Worm (Caenorhabditis elegans): ENCODE measurements around the gene R07E5.19.

Gene R07E5.19

ce11 chrIII:4419117-4419978 lies 1.5 kb upstream of the R07E5.19 start, which contains the start of the genes R07E5.7 and cku-80 (continued):
- TF ChIP-seq hlh-4 (tag; optimal IDR thresholded peaks at IDR 0.05), result no peak
- TF ChIP-seq isw-1 (GFP tag; IDR thresholded peaks at IDR 0.05), result peak; percentile 39; the same call in 1 of the 2 replicates
- no peak for TF ChIP-seq nhr-11 (tag; optimal IDR thresholded peaks at IDR 0.05)
- TF ChIP-seq xbp-1 (tag; optimal IDR thresholded peaks at IDR 0.05), result peak; percentile 61
- peak; percentile 51 for TF ChIP-seq blmp-1 (tag; optimal IDR thresholded peaks at IDR 0.05)
- peak; percentile 73 for TF ChIP-seq nhr-47 (tag; optimal IDR thresholded peaks at IDR 0.05)
- TF ChIP-seq nhr-20 (tag; optimal IDR thresholded peaks at IDR 0.05), result peak; percentile 70
- peak; percentile 74 for TF ChIP-seq nhr-19 (GFP tag; conservative IDR thresholded peaks at IDR 0.05)
- TF ChIP-seq unc-30 (tag; optimal IDR thresholded peaks at IDR 0.05), result no peak
- peak; percentile 40 for TF ChIP-seq dsc-1 (tag; optimal IDR thresholded peaks at IDR 0.05)
- peak; percentile 28 for TF ChIP-seq aha-1 (tag; optimal IDR thresholded peaks at IDR 0.05)
- peak; percentile 75 for TF ChIP-seq nhr-85 (tag)
- TF ChIP-seq C34B4.2 (tag; optimal IDR thresholded peaks at IDR 0.05), result no peak
- peak in 2 of 6 experiments; percentile 44 to 47 for TF ChIP-seq elt-3 (tag; optimal IDR thresholded peaks at IDR 0.05)
- TF ChIP-seq efl-1 (optimal IDR thresholded peaks at IDR 0.05), result peak; percentile 66 to 91
- peak; percentile 90 to 99 for TF ChIP-seq efl-1 (GFP tag; optimal IDR thresholded peaks at IDR 0.05 in 1 of 2)
- peak; percentile 24 for TF ChIP-seq nhr-77 (tag; optimal IDR thresholded peaks at IDR 0.05)
- TF ChIP-seq lin-15B (tag; optimal IDR thresholded peaks at IDR 0.05), result peak; percentile 62
- peak; percentile 44 for TF ChIP-seq snpc-4 (tag; optimal IDR thresholded peaks at IDR 0.05)
- peak; percentile 78 for TF ChIP-seq rnt-1 (tag; optimal IDR thresholded peaks at IDR 0.05)
- TF ChIP-seq mdl-1 (tag; optimal IDR thresholded peaks at IDR 0.05), result peak in 1 of 2 experiments; percentile 41
- TF ChIP-seq swsn-7 (tag; optimal IDR thresholded peaks at IDR 0.05), result peak; percentile 54
- TF ChIP-seq unc-86 (tag; optimal IDR thresholded peaks at IDR 0.05), result peak; percentile 46
- TF ChIP-seq dpl-1 (GFP tag; optimal IDR thresholded peaks at IDR 0.05), result peak; percentile 86 to 91 (median 90)

- no peak for TF ChIP-seq tlp-1 (tag; optimal IDR thresholded peaks at IDR 0.05)
- no peak for TF ChIP-seq egl-13 (tag; optimal IDR thresholded peaks at IDR 0.05)
- TF ChIP-seq hpl-2 (GFP tag; optimal IDR thresholded peaks at IDR 0.05), result no peak
- no peak for TF ChIP-seq pqm-1 (tag; optimal IDR thresholded peaks at IDR 0.05)
- no peak for TF ChIP-seq aha-1 (tag; optimal IDR thresholded peaks at IDR 0.05)
- TF ChIP-seq snu-23 (GFP tag; optimal IDR thresholded peaks at IDR 0.05), result no peak
- no peak for TF ChIP-seq elt-3 (tag; optimal IDR thresholded peaks at IDR 0.05)
- TF ChIP-seq swsn-7 (tag; optimal IDR thresholded peaks at IDR 0.05), result no peak
- no peak for TF ChIP-seq hlh-4 (tag; optimal IDR thresholded peaks at IDR 0.05)
Measured at ce11 chrIII:4415135-4415534, 2.7 kb downstream of the R07E5.19 start, which contains the start of gene R07E5.11. R07E5.11 (minus strand) TSS chrIII:4415235.

- peak; percentile 40 to 51 for TF ChIP-seq lsy-2 (tag; optimal IDR thresholded peaks at IDR 0.05)
- TF ChIP-seq zip-4 (GFP tag; optimal IDR thresholded peaks at IDR 0.05), result peak; percentile 53
- TF ChIP-seq tbx-2 (tag; optimal IDR thresholded peaks at IDR 0.05), result peak; percentile 33
- peak; percentile 16 for TF ChIP-seq unc-86 (tag; optimal IDR thresholded peaks at IDR 0.05)
- TF ChIP-seq xbp-1 (tag; optimal IDR thresholded peaks at IDR 0.05), result peak; percentile 51
- peak; percentile 55 for TF ChIP-seq fkh-8 (tag; optimal IDR thresholded peaks at IDR 0.05)
- peak; percentile 17 for TF ChIP-seq elt-2 (tag; optimal IDR thresholded peaks at IDR 0.05)
- TF ChIP-seq F16B12.6 (tag; optimal IDR thresholded peaks at IDR 0.05), result peak; percentile 18
- peak; percentile 4 for TF ChIP-seq ceh-90 (tag; optimal IDR thresholded peaks at IDR 0.05)
- TF ChIP-seq skn-1 (tag; optimal IDR thresholded peaks at IDR 0.05), result peak; percentile 33
- TF ChIP-seq C16A3.4 (tag; optimal IDR thresholded peaks at IDR 0.05), result peak; percentile 47
- TF ChIP-seq irx-1 (tag; optimal IDR thresholded peaks at IDR 0.05), result peak; percentile 33
- peak; percentile 65 for TF ChIP-seq swsn-7 (tag; optimal IDR thresholded peaks at IDR 0.05)
- TF ChIP-seq lin-14 (GFP tag; optimal IDR thresholded peaks at IDR 0.05), result peak; percentile 67
- TF ChIP-seq nhr-85 (tag), result peak; percentile 81
- TF ChIP-seq nhr-20 (tag; optimal IDR thresholded peaks at IDR 0.05), result peak; percentile 52
- peak; percentile 50 for TF ChIP-seq mep-1 (tag; optimal IDR thresholded peaks at IDR 0.05)
- peak; percentile 55 for TF ChIP-seq snu-23 (GFP tag; optimal IDR thresholded peaks at IDR 0.05)
- TF ChIP-seq efl-1 (optimal IDR thresholded peaks at IDR 0.05), result peak; percentile 37 to 54
- peak; percentile 37 to 91 for TF ChIP-seq efl-1 (GFP tag; optimal IDR thresholded peaks at IDR 0.05 in 1 of 2)
- TF ChIP-seq rnt-1 (tag; optimal IDR thresholded peaks at IDR 0.05), result peak; percentile 23
- peak in 1 of 6 experiments; percentile 16 for TF ChIP-seq elt-3 (tag; optimal IDR thresholded peaks at IDR 0.05)
- peak; percentile 66 for TF ChIP-seq nhr-90 (tag; optimal IDR thresholded peaks at IDR 0.05; ENCODE audit: poor library complexity)
- peak; percentile 98 for TF ChIP-seq snpc-4 (tag; optimal IDR thresholded peaks at IDR 0.05)
- peak; percentile 13 for TF ChIP-seq sox-4 (tag; optimal IDR thresholded peaks at IDR 0.05)
- peak; percentile 65 for TF ChIP-seq dsc-1 (tag; optimal IDR thresholded peaks at IDR 0.05)
- peak; percentile 3 to 46 for TF ChIP-seq lin-35 (GFP tag; optimal IDR thresholded peaks at IDR 0.05)
- peak; percentile 73 for TF ChIP-seq nhr-71 (tag; optimal IDR thresholded peaks at IDR 0.05)
- TF ChIP-seq isw-1 (GFP tag; IDR thresholded peaks at IDR 0.05), result peak; percentile 41
- TF ChIP-seq lin-13 (GFP tag; optimal IDR thresholded peaks at IDR 0.05), result peak; percentile 9
Measured at ce11 chrIII:4414041-4414440, 3.8 kb downstream of the R07E5.19 start.
